Worm (Caenorhabditis elegans) whole organism, early embryonic: ENCODE results near the gene C05D12.5.

Experiments
- B0310.2 ChIP-seq: sonication (generic microtip); optimal IDR thresholded peaks from 2 replicates; lab custom pipeline; 2016; ENCODE audit warnings: mild to moderate bottlenecking, missing genetic modification characterization, missing compliant biosample characterization
- F13C5.2 ChIP-seq: sonication (generic microtip); optimal IDR thresholded peaks from 2 replicates; lab custom pipeline; 2017; ENCODE audit warnings: mild to moderate bottlenecking, missing genetic modification characterization, inconsistent platforms, missing compliant biosample characterization
- aly-1 ChIP-seq: sonication (generic microtip); optimal IDR thresholded peaks from 2 replicates; lab custom pipeline; 2016; ENCODE audit warnings: missing genetic modification characterization, missing compliant biosample characterization
- ama-1 ChIP-seq: fragments of 150-350 bp; optimal IDR thresholded peaks from 2 replicates; lab custom pipeline; 2014
- ceh-36 ChIP-seq: sonication (generic microtip); optimal IDR thresholded peaks from 2 replicates; lab custom pipeline; 2016; ENCODE audit warnings: missing genetic modification characterization, inconsistent platforms, missing compliant biosample characterization
- ets-7 ChIP-seq: sonication (generic microtip); optimal IDR thresholded peaks from 2 replicates; lab custom pipeline; 2016; ENCODE audit warnings: missing genotype, missing genetic modification characterization, missing compliant biosample characterization
- flt-1 ChIP-seq: fragments of 200-800 bp; sonication (Bioruptor generic); IDR thresholded peaks from 2 replicates; pipeline ENCODE4 v1.3.6; 2022; ENCODE audit warnings: missing genetic modification characterization, missing compliant biosample characterization
- hmbx-1 ChIP-seq: sonication (generic microtip); optimal IDR thresholded peaks from 2 replicates; lab custom pipeline; 2016; ENCODE audit warnings: mild to moderate bottlenecking, missing genetic modification characterization, missing compliant biosample characterization
- hmg-4 ChIP-seq: fragments of 200-800 bp; sonication (Bioruptor generic); optimal IDR thresholded peaks from 2 replicates; lab custom pipeline; 2018; ENCODE audit warnings: mild to moderate bottlenecking, missing genetic modification characterization, missing compliant biosample characterization
- pes-1 ChIP-seq: fragments of 200-800 bp; sonication (Bioruptor generic); IDR thresholded peaks from 2 replicates; pipeline ENCODE4 v1.3.6; 2022; ENCODE audit warnings: missing genetic modification reagents, missing genetic modification characterization, missing compliant biosample characterization
- sea-1 ChIP-seq: fragments of 200-800 bp; sonication (Bioruptor generic); conservative IDR thresholded peaks from 2 replicates; pipeline ENCODE4 v1.3.6; 2022; ENCODE audit warnings: missing genetic modification characterization, missing compliant biosample characterization
- tbx-37 ChIP-seq: fragments of 200-800 bp; sonication (Bioruptor generic); conservative IDR thresholded peaks from 2 replicates; pipeline ENCODE4 v1.3.6; 2022; ENCODE audit warnings: missing genetic modification reagents, missing genetic modification characterization, missing compliant biosample characterization

DNA sequence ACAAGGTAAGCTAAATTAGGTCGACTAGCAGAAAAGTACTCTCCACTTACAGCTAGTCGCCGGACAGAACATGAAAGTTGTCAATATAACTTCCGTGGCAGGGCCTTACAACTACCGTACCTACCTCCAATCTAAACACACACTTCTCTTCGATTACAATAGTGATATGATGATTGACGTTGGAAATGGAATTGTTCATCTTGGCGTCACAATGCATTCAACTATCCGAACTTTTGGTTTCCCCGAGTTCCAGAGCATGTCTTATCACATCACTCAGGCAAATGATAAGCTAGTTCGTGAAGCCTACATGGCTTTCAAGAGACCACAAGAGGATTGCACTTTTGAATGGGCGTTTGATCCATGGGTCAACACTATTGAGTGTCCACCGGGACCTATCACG, 6.7 kb upstream of the C05D12.5 start:
- TF ChIP-seq ama-1 (lab: Kevin White, UChicago) (no peak), hmbx-1 (tag; lab: Kevin White, UChicago) (no peak), ceh-36 (tag; lab: Kevin White, UChicago) (no peak), aly-1 (no peak), hmg-4 (GFP tag; lab: Kevin White, UChicago) (no peak), flt-1 (GFP tag; lab: Robert Waterston, UW) (no peak), ets-7 (tag; lab: Kevin White, UChicago) (no peak), pes-1 (no peak), tbx-37 (no peak), F13C5.2 (tag; lab: Kevin White, UChicago) (no peak), sea-1 (GFP tag; lab: Robert Waterston, UW) (no peak), B0310.2 (no peak)
